Fruit fly (Drosophila melanogaster) whole organism, embryonic: ENCODE measurements around the gene CG3625.

Experiments used
- Atf3 ChIP-seq: fragments of 200-800 bp; sonication (Bioruptor generic); optimal IDR thresholded peaks from 3 replicates; lab custom pipeline; 2016; ENCODE audit warnings: missing biosample characterization, missing genetic modification characterization
- Bteb2 ChIP-seq: fragments of 200-800 bp; sonication (Bioruptor generic); optimal IDR thresholded peaks from 2 replicates; lab custom pipeline; 2016; ENCODE audit warnings: missing biosample characterization, missing genetic modification characterization
- CG10147 ChIP-seq: fragments of 200-800 bp; sonication (Bioruptor generic); optimal IDR thresholded peaks from 2 replicates; lab custom pipeline; 2019; ENCODE audit warnings: missing biosample characterization, mild to moderate bottlenecking, missing genetic modification characterization, moderate library complexity
- CG11695 ChIP-seq: fragments of 200-800 bp; sonication (Bioruptor generic); IDR thresholded peaks from 3 replicates; pipeline ENCODE4 v1.3.6; 2022; ENCODE audit warnings: missing biosample characterization, missing genetic modification characterization
- CG11723 ChIP-seq: fragments of 200-800 bp; sonication (Bioruptor generic); optimal IDR thresholded peaks from 2 replicates; lab custom pipeline; 2017; ENCODE audit warnings: missing biosample characterization, mild to moderate bottlenecking, missing genetic modification characterization
- CG12942 ChIP-seq: fragments of 200-800 bp; sonication (Bioruptor generic); optimal IDR thresholded peaks from 3 replicates; lab custom pipeline; 2016; ENCODE audit warnings: missing biosample characterization, missing genetic modification characterization
- CG13123 ChIP-seq: fragments of 200-800 bp; sonication (Bioruptor generic); optimal IDR thresholded peaks from 2 replicates; lab custom pipeline; 2016; ENCODE audit warnings: missing biosample characterization, missing genetic modification characterization
- CG13296 ChIP-seq: fragments of 200-800 bp; sonication (Bioruptor generic); optimal IDR thresholded peaks from 3 replicates; lab custom pipeline; 2018; ENCODE audit warnings: missing biosample characterization, mild to moderate bottlenecking, missing genetic modification characterization
- CG15479 ChIP-seq: fragments of 200-800 bp; sonication (Bioruptor generic); optimal IDR thresholded peaks from 3 replicates; lab custom pipeline; 2019; ENCODE audit warnings: missing biosample characterization, mild to moderate bottlenecking, missing genetic modification characterization, moderate library complexity
- CG15696 ChIP-seq: fragments of 200-800 bp; sonication (Bioruptor generic); optimal IDR thresholded peaks from 2 replicates; lab custom pipeline; 2019; ENCODE audit warnings: missing biosample characterization, mild to moderate bottlenecking, missing genetic modification characterization, moderate library complexity
- CG1603 ChIP-seq: fragments of 200-800 bp; sonication (Bioruptor generic); optimal IDR thresholded peaks from 2 replicates; lab custom pipeline; 2019; ENCODE audit warnings: missing biosample characterization, mild to moderate bottlenecking, missing genetic modification characterization, moderate library complexity
- CG17359 ChIP-seq: fragments of 200-800 bp; sonication (Bioruptor generic); optimal IDR thresholded peaks from 3 replicates; lab custom pipeline; 2018; ENCODE audit warnings: missing biosample characterization, mild to moderate bottlenecking, missing genetic modification characterization, moderate library complexity
- CG17361 ChIP-seq: fragments of 200-800 bp; sonication (Bioruptor generic); IDR thresholded peaks from 3 replicates; pipeline ENCODE4 v1.3.6; 2022; ENCODE audit warnings: missing biosample characterization, missing genetic modification characterization
- CG17385 ChIP-seq: fragments of 200-800 bp; sonication (Bioruptor generic); optimal IDR thresholded peaks from 3 replicates; lab custom pipeline; 2018; ENCODE audit warnings: missing biosample characterization, mild to moderate bottlenecking, missing genetic modification characterization
- CG17829 ChIP-seq: fragments of 200-800 bp; optimal IDR thresholded peaks from 2 replicates; lab custom pipeline; 2019; ENCODE audit warnings: missing biosample characterization, mild to moderate bottlenecking, missing genetic modification characterization, moderate library complexity
- CG17912 ChIP-seq: fragments of 200-800 bp; sonication (Bioruptor generic); optimal IDR thresholded peaks from 2 replicates; lab custom pipeline; 2018; ENCODE audit warnings: missing biosample characterization, mild to moderate bottlenecking, missing genetic modification characterization
- CG1832 ChIP-seq: fragments of 200-800 bp; sonication (Bioruptor generic); optimal IDR thresholded peaks from 2 replicates; lab custom pipeline; 2017; ENCODE audit warnings: missing biosample characterization, mild to moderate bottlenecking, missing genetic modification characterization, inconsistent platforms
- CG2202 ChIP-seq: fragments of 200-800 bp; sonication (Bioruptor generic); optimal IDR thresholded peaks from 2 replicates; lab custom pipeline; 2018; ENCODE audit warnings: missing biosample characterization, mild to moderate bottlenecking, missing genetic modification characterization
- CG30431 ChIP-seq: fragments of 200-800 bp; sonication (Bioruptor generic); optimal IDR thresholded peaks from 2 replicates; lab custom pipeline; 2017; ENCODE audit warnings: missing biosample characterization, missing genetic modification characterization
- CG31224 ChIP-seq: fragments of 200-800 bp; sonication (Bioruptor generic); IDR thresholded peaks from 2 replicates; pipeline ENCODE4 v1.3.6; 2022; ENCODE audit warnings: missing biosample characterization, missing genetic modification characterization
- CG3838 ChIP-seq: fragments of 200-800 bp; sonication (Bioruptor generic); optimal IDR thresholded peaks from 3 replicates; lab custom pipeline; 2016; ENCODE audit warnings: missing biosample characterization, missing genetic modification characterization
- CG4707 ChIP-seq: fragments of 200-800 bp; sonication (Bioruptor generic); optimal IDR thresholded peaks from 2 replicates; lab custom pipeline; 2018; ENCODE audit warnings: missing biosample characterization, mild to moderate bottlenecking, missing genetic modification characterization, moderate library complexity
- CG6654 ChIP-seq: fragments of 200-800 bp; sonication (Bioruptor generic); optimal IDR thresholded peaks from 2 replicates; lab custom pipeline; 2017; ENCODE audit warnings: missing biosample characterization, mild to moderate bottlenecking, missing genetic modification characterization
- CoRest ChIP-seq: fragments of 200-800 bp; sonication (Bioruptor generic); optimal IDR thresholded peaks from 3 replicates; lab custom pipeline; 2018; ENCODE audit warnings: missing biosample characterization, mild to moderate bottlenecking, missing genetic modification characterization, moderate library complexity
- E2f1 ChIP-seq: fragments of 200-800 bp; sonication (Bioruptor generic); IDR thresholded peaks from 2 replicates; pipeline ENCODE4 v1.3.6; 2022; ENCODE audit warnings: missing biosample characterization, missing genetic modification characterization
- Eip74EF ChIP-seq, 2 experiments: fragments of 200-800 bp in 1 of 2; fragments of >200 bp in 1 of 2; sonication (Bioruptor generic) in 1 of 2; optimal IDR thresholded peaks; 2 replicates each; lab custom pipeline; 2017 to 2019; ENCODE audit warnings: missing biosample characterization in 2 of 2, missing genetic modification characterization in 2 of 2, mild to moderate bottlenecking in 1 of 2, moderate library complexity in 1 of 2
- Fer3 ChIP-seq: fragments of 200-800 bp; sonication (Bioruptor generic); optimal IDR thresholded peaks from 2 replicates; lab custom pipeline; 2018; ENCODE audit warnings: missing biosample characterization, mild to moderate bottlenecking, missing genetic modification characterization, moderate library complexity
- Hr78 ChIP-seq, 2 experiments: fragments of 200-800 bp in 1 of 2; fragments of >200 bp in 1 of 2; sonication (Bioruptor generic) in 1 of 2; optimal IDR thresholded peaks; 2 replicates each; lab custom pipeline; 2017 to 2019; ENCODE audit warnings: missing biosample characterization in 2 of 2, missing genetic modification characterization in 2 of 2, mild to moderate bottlenecking in 1 of 2, moderate library complexity in 1 of 2
- Nf-YB ChIP-seq: fragments of 200-800 bp; sonication (Bioruptor generic); optimal IDR thresholded peaks from 3 replicates; lab custom pipeline; 2019; ENCODE audit warnings: missing biosample characterization, mild to moderate bottlenecking, missing genetic modification characterization, moderate library complexity
- NfI ChIP-seq: fragments of 200-800 bp; sonication (Bioruptor generic); optimal IDR thresholded peaks from 3 replicates; lab custom pipeline; 2018; ENCODE audit warnings: missing biosample characterization, mild to moderate bottlenecking, missing genetic modification characterization, moderate library complexity
- Ravus ChIP-seq: fragments of 200-800 bp; sonication (Bioruptor generic); IDR thresholded peaks from 2 replicates; pipeline ENCODE4 v1.3.6; 2022; ENCODE audit warnings: missing biosample characterization, missing genetic modification characterization
- Sin3A ChIP-seq: fragments of >200 bp; optimal IDR thresholded peaks from 2 replicates; lab custom pipeline; 2018
- bcd ChIP-seq: fragments of 200-800 bp; sonication (Bioruptor generic); optimal IDR thresholded peaks from 2 replicates; lab custom pipeline; 2017; ENCODE audit warnings: missing biosample characterization, mild to moderate bottlenecking, missing genetic modification characterization
- bsh ChIP-seq, 2 experiments: fragments of 200-800 bp; sonication (Bioruptor generic); optimal IDR thresholded peaks; 2 replicates each; lab custom pipeline; 2017 to 2018; ENCODE audit warnings: mild to moderate bottlenecking in 2 of 2, missing biosample characterization in 2 of 2, missing genetic modification characterization in 2 of 2, moderate library complexity in 1 of 2
- cad ChIP-seq: fragments of >200 bp; optimal IDR thresholded peaks from 2 replicates; lab custom pipeline; 2017; ENCODE audit warnings: missing biosample characterization, missing genetic modification characterization
- crc ChIP-seq: fragments of 200-800 bp; sonication (Bioruptor generic); optimal IDR thresholded peaks from 2 replicates; lab custom pipeline; 2016; ENCODE audit warnings: missing biosample characterization, missing genetic modification characterization
- crol ChIP-seq: fragments of 200-800 bp; sonication (Bioruptor generic); IDR thresholded peaks from 2 replicates; pipeline ENCODE4 v1.3.6; 2022; ENCODE audit warnings: missing biosample characterization, missing genetic modification characterization
- dpn ChIP-seq, 2 experiments: fragments of 200-800 bp; sonication (Bioruptor generic); optimal IDR thresholded peaks; 3 replicates each; lab custom pipeline; 2016; ENCODE audit warnings: missing biosample characterization in 2 of 2, missing genetic modification characterization in 2 of 2
- en ChIP-seq: fragments of 200-800 bp; sonication (Bioruptor generic); optimal IDR thresholded peaks from 2 replicates; lab custom pipeline; 2016; ENCODE audit warnings: missing biosample characterization, missing genetic modification characterization
- ewg ChIP-seq: fragments of 200-800 bp; sonication (Bioruptor generic); optimal IDR thresholded peaks from 3 replicates; lab custom pipeline; 2017; ENCODE audit warnings: mild to moderate bottlenecking, missing biosample characterization, missing genetic modification reagents, missing genetic modification characterization
- exex ChIP-seq: fragments of 200-800 bp; sonication (Bioruptor generic); optimal IDR thresholded peaks from 4 replicates; lab custom pipeline; 2018; ENCODE audit warnings: missing biosample characterization, mild to moderate bottlenecking, missing genetic modification characterization, moderate library complexity
- eyg ChIP-seq: fragments of 200-800 bp; sonication (Bioruptor generic); optimal IDR thresholded peaks from 3 replicates; lab custom pipeline; 2016; ENCODE audit warnings: missing biosample characterization, missing genetic modification characterization
- fd102C ChIP-seq: fragments of 200-800 bp; sonication (Bioruptor generic); optimal IDR thresholded peaks from 2 replicates; lab custom pipeline; 2018; ENCODE audit warnings: missing biosample characterization, mild to moderate bottlenecking, missing genetic modification characterization, moderate library complexity
- gsb ChIP-seq: fragments of 200-800 bp; sonication (Bioruptor generic); IDR thresholded peaks from 2 replicates; pipeline ENCODE4 v1.3.6; 2022; ENCODE audit warnings: missing biosample characterization, missing genetic modification characterization
- gt ChIP-seq: fragments of 200-800 bp; sonication (Bioruptor generic); IDR thresholded peaks from 2 replicates; pipeline ENCODE4 v1.3.6; 2022; ENCODE audit warnings: missing biosample characterization, missing genetic modification characterization
- her ChIP-seq: fragments of 200-800 bp; sonication (Bioruptor generic); optimal IDR thresholded peaks from 2 replicates; lab custom pipeline; 2016; ENCODE audit warnings: missing biosample characterization, missing genetic modification characterization
- kah ChIP-seq: fragments of 200-800 bp; sonication (Bioruptor generic); optimal IDR thresholded peaks from 2 replicates; lab custom pipeline; 2018; ENCODE audit warnings: missing biosample characterization, mild to moderate bottlenecking, missing genetic modification characterization
- nerfin-2 ChIP-seq: fragments of 200-800 bp; sonication (Bioruptor generic); IDR thresholded peaks from 2 replicates; pipeline ENCODE4 v1.3.6; 2022; ENCODE audit warnings: missing biosample characterization, missing genetic modification characterization; ENCODE audit not compliant: partially characterized antibody
- zfh1 ChIP-seq: fragments of 200-800 bp; sonication (Bioruptor generic); IDR thresholded peaks from 3 replicates; pipeline ENCODE4 v1.3.6; 2022; ENCODE audit warnings: missing biosample characterization, missing genetic modification characterization

Gene CG3625

dm6 chr2L:247845-248473 is 43.6 kb downstream of the CG3625 start (continued):
- TF ChIP-seq crol (GFP tag; lab: Robert Waterston, UW), result peak; percentile 92
- TF ChIP-seq CG12942, result peak; percentile 20
- peak; percentile 54 for TF ChIP-seq CG17829
- TF ChIP-seq Ravus, result no peak
- TF ChIP-seq her (GFP tag; lab: Kevin White, UChicago), result no peak
- TF ChIP-seq eyg (GFP tag; lab: Kevin White, UChicago), result no peak
- no peak for TF ChIP-seq en (GFP tag; lab: Kevin White, UChicago)
- peak; percentile 39 for TF ChIP-seq CG6654 (GFP tag; lab: Kevin White, UChicago)
- TF ChIP-seq CG10147, result peak; percentile 44
- TF ChIP-seq CG1832 (GFP tag; lab: Kevin White, UChicago), result no peak
- peak; percentile 57; the same call in 1 of the 3 replicates for TF ChIP-seq CG11695 (GFP tag; lab: Robert Waterston, UW)
- no peak for TF ChIP-seq nerfin-2 (GFP tag; lab: Robert Waterston, UW)
- no peak for TF ChIP-seq CG13123 (GFP tag; lab: Kevin White, UChicago)
- TF ChIP-seq NfI (GFP tag; lab: Kevin White, UChicago), result peak; percentile 58
- no peak for TF ChIP-seq CG15479
- TF ChIP-seq CoRest (tag; lab: Kevin White, UChicago), result peak; percentile 60
- TF ChIP-seq ewg (GFP tag; lab: Kevin White, UChicago), result peak; percentile 10
- no peak for TF ChIP-seq gt (GFP tag; lab: Robert Waterston, UW)
- no peak for TF ChIP-seq CG4707
- no peak for TF ChIP-seq CG2202
- peak; percentile 58 for TF ChIP-seq CG13296
- peak; percentile 80 for TF ChIP-seq CG17361
- no peak for TF ChIP-seq Hr78 (GFP tag; optimal IDR thresholded peaks at IDR 0.05; lab: Kevin White, UChicago)
- TF ChIP-seq CG15696 (tag; lab: Kevin White, UChicago), result peak; percentile 15
- TF ChIP-seq bcd, result peak; percentile 60
- TF ChIP-seq crc, result no peak
- TF ChIP-seq kah (GFP tag; lab: Kevin White, UChicago), result no peak
- TF ChIP-seq Sin3A, result no peak
- 0 out of 2 replicates have a peak, but pooled peaks have one; percentile 10 for TF ChIP-seq CG31224 (GFP tag; lab: Robert Waterston, UW)
- TF ChIP-seq Nf-YB (GFP tag; lab: Kevin White, UChicago), result peak; percentile 51
- TF ChIP-seq CG30431 (GFP tag; lab: Kevin White, UChicago), result no peak
- no peak for TF ChIP-seq gsb
- peak; percentile 54 for TF ChIP-seq CG17359 (tag; lab: Kevin White, UChicago)
- TF ChIP-seq E2f1 (GFP tag; lab: Robert Waterston, UW), result peak; percentile 38; the same call in 1 of the 2 replicates
- no peak for TF ChIP-seq cad (GFP tag; lab: Kevin White, UChicago)
- peak; percentile 80 for TF ChIP-seq CG17385 (GFP tag; lab: Kevin White, UChicago)
- no peak for TF ChIP-seq zfh1 (GFP tag; lab: Robert Waterston, UW)
- peak; percentile 41 to 54 for TF ChIP-seq bsh (GFP tag; optimal IDR thresholded peaks at IDR 0.05; lab: Kevin White, UChicago)
- TF ChIP-seq exex (tag; lab: Kevin White, UChicago), result peak; percentile 44
- TF ChIP-seq CG11723, result peak; percentile 29
- TF ChIP-seq CG17912 (GFP tag; lab: Kevin White, UChicago), result no peak
- peak in 1 of 2 experiments; percentile 10 for TF ChIP-seq Eip74EF (GFP tag; optimal IDR thresholded peaks at IDR 0.05; lab: Kevin White, UChicago)
- TF ChIP-seq Atf3, result no peak
- no peak for TF ChIP-seq fd102C (GFP tag; lab: Kevin White, UChicago)
- no peak for TF ChIP-seq Bteb2 (GFP tag; lab: Kevin White, UChicago)
- TF ChIP-seq dpn (GFP tag; optimal IDR thresholded peaks at IDR 0.05; lab: Kevin White, UChicago), result peak in 1 of 2 experiments; percentile 40
- TF ChIP-seq Fer3 (tag; lab: Kevin White, UChicago), result peak; percentile 46
- peak; percentile 13 for TF ChIP-seq CG3838 (GFP tag; lab: Kevin White, UChicago)
- no peak for TF ChIP-seq CG1603 (tag; lab: Kevin White, UChicago)
